Fruit fly (Drosophila melanogaster): Measurements from ENCODE around the gene RpL27.

Gene RpL27

dm6 chr3R:25640463-25640862 is 44.4 kb downstream of the RpL27 start (continued):
- TF ChIP-seq NC2β (GFP tag; optimal IDR thresholded peaks at IDR 0.05) = peak; percentile 37
- TF ChIP-seq CG14441 (GFP tag; IDR thresholded peaks at IDR 0.05) = peak; percentile 41; the same call in 1 of the 2 replicates
- TF ChIP-seq CG31224 (GFP tag; IDR thresholded peaks at IDR 0.05) = no peak
- no peak for TF ChIP-seq CG6854 (GFP tag; optimal IDR thresholded peaks at IDR 0.05)
- TF ChIP-seq CG14050 (GFP tag; IDR thresholded peaks at IDR 0.05) = peak; percentile 26; the same call in 2 of the 3 replicates
- peak; percentile 56 for TF ChIP-seq tap (tag; optimal IDR thresholded peaks at IDR 0.05)
- no peak; the same call in 2 of the 3 replicates for TF ChIP-seq B-H1 (GFP tag; IDR thresholded peaks at IDR 0.05)
- TF ChIP-seq emc (GFP tag; optimal IDR thresholded peaks at IDR 0.05) = no peak
- no peak for TF ChIP-seq HmgD (GFP tag; optimal IDR thresholded peaks at IDR 0.05)
- TF ChIP-seq schlank (tag; optimal IDR thresholded peaks at IDR 0.05) = no peak
- TF ChIP-seq CG10321 (GFP tag; IDR thresholded peaks at IDR 0.05) = no peak
- peak; percentile 55 for TF ChIP-seq CG10267 (tag; optimal IDR thresholded peaks at IDR 0.05)
- no peak for TF ChIP-seq mirr (GFP tag; optimal IDR thresholded peaks at IDR 0.05)
- TF ChIP-seq CG32767 (GFP tag; IDR thresholded peaks at IDR 0.05) = no peak
- TF ChIP-seq CG7928 (GFP tag; optimal IDR thresholded peaks at IDR 0.05) = no peak
- peak; percentile 29 for TF ChIP-seq CG12769 (tag; optimal IDR thresholded peaks at IDR 0.05)
- TF ChIP-seq Scr (GFP tag; IDR thresholded peaks at IDR 0.05; ENCODE audit: partially characterized antibody) = no peak
- peak; percentile 1 for TF ChIP-seq tio (GFP tag; optimal IDR thresholded peaks at IDR 0.05)
- TF ChIP-seq CG9437 (GFP tag; optimal IDR thresholded peaks at IDR 0.05) = no peak
- no peak for TF ChIP-seq CG31365 (tag; optimal IDR thresholded peaks at IDR 0.05)
- 0 out of 2 replicates have a peak, but pooled peaks have one; percentile 27 for TF ChIP-seq CG9215 (GFP tag; IDR thresholded peaks at IDR 0.05)
- TF ChIP-seq H2.0 (GFP tag; IDR thresholded peaks at IDR 0.05) = peak; percentile 61
- TF ChIP-seq ato (GFP tag; IDR thresholded peaks at IDR 0.05; ENCODE audit: partially characterized antibody) = no peak
- peak; percentile 17 for TF ChIP-seq CG12659 (GFP tag; optimal IDR thresholded peaks at IDR 0.05)
- peak; percentile 56 for TF ChIP-seq CG10959 (GFP tag; IDR thresholded peaks at IDR 0.05)
- TF ChIP-seq ssp (GFP tag; IDR thresholded peaks at IDR 0.05) = peak; percentile 22; the same call in 1 of the 2 replicates
- TF ChIP-seq lmd (GFP tag; IDR thresholded peaks at IDR 0.05) = peak; percentile 51
- TF ChIP-seq CG8388 (GFP tag; optimal IDR thresholded peaks at IDR 0.05) = peak; percentile 38
- TF ChIP-seq CG4617 (GFP tag; optimal IDR thresholded peaks at IDR 0.05; ENCODE audit: borderline replicate concordance) = no peak
- peak; percentile 6 for TF ChIP-seq CG12744 (GFP tag; optimal IDR thresholded peaks at IDR 0.05)
- TF ChIP-seq her (GFP tag; optimal IDR thresholded peaks at IDR 0.05) = no peak
- TF ChIP-seq CG18011 (GFP tag; optimal IDR thresholded peaks at IDR 0.05) = no peak
- TF ChIP-seq ci (GFP tag; IDR thresholded peaks at IDR 0.05) = peak; percentile 67; the same call in 2 of the 3 replicates
- no peak for TF ChIP-seq CG15601 (tag; optimal IDR thresholded peaks at IDR 0.05)
- TF ChIP-seq chif (GFP tag; optimal IDR thresholded peaks at IDR 0.05) = peak; percentile 27 to 54
- TF ChIP-seq CG18599 (GFP tag; optimal IDR thresholded peaks at IDR 0.05) = peak; percentile 46
- TF ChIP-seq hb (GFP tag; IDR thresholded peaks at IDR 0.05; ENCODE audit: partially characterized antibody) = no peak
- peak; percentile 52; the same call in 1 of the 2 replicates for TF ChIP-seq sim (GFP tag; IDR thresholded peaks at IDR 0.05)
- TF ChIP-seq Oli (tag; optimal IDR thresholded peaks at IDR 0.05) = peak; percentile 60
- TF ChIP-seq CG2889 (GFP tag; IDR thresholded peaks at IDR 0.05) = peak; percentile 57; the same call in 1 of the 3 replicates
- TF ChIP-seq vvl (GFP tag; IDR thresholded peaks at IDR 0.05) = peak; percentile 64
- TF ChIP-seq GATAe (GFP tag; conservative IDR thresholded peaks at IDR 0.05) = no peak
- TF ChIP-seq lov (optimal IDR thresholded peaks at IDR 0.05) = no peak
- no peak for TF ChIP-seq lov (GFP tag; IDR thresholded peaks at IDR 0.05)
- TF ChIP-seq ken (GFP tag; IDR thresholded peaks at IDR 0.05) = peak; percentile 70; the same call in 2 of the 3 replicates
- no peak for TF ChIP-seq Dip2 (GFP tag; IDR thresholded peaks at IDR 0.05)
- TF ChIP-seq CkIIα-i1 (GFP tag; IDR thresholded peaks at IDR 0.05) = no peak
- no peak for TF ChIP-seq CG11247 (GFP tag; IDR thresholded peaks at IDR 0.05)
- TF ChIP-seq Myb (GFP tag; optimal IDR thresholded peaks at IDR 0.05) = no peak
- TF ChIP-seq MBD-R2 (GFP tag; IDR thresholded peaks at IDR 0.05) = no peak
- peak; percentile 62 for TF ChIP-seq CG2678 (tag; optimal IDR thresholded peaks at IDR 0.05)

All from whole organism, embryonic.